Worm (Caenorhabditis elegans): ENCODE measurements around the gene F15B9.10.

Gene F15B9.10

DNA sequence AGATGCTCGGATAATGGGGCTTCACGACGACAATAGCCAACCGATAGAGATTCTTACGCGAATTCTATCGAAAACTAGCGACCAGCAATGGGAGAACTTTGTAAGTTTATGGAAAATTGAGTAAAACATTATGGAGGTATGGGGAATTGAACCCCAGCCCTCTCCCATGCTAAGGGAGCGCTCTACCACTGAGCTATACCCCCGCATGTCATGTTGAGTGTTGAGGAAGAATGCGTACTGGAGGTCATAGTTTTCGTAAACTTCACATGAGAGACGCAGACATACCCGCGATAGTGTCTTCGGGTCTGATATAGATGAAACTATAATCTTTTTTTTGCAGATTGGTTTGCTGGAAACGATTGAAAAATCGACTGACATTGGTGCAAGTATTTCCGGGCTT lies 5.3 kb downstream of the F15B9.10 start (continued):
- TF ChIP-seq dve-1 (tag; optimal IDR thresholded peaks at IDR 0.05) (peak; percentile 76), lin-11 (tag; optimal IDR thresholded peaks at IDR 0.05) (peak; percentile 74), ahr-1 (tag; optimal IDR thresholded peaks at IDR 0.05) (peak; percentile 55), unc-86 (tag; optimal IDR thresholded peaks at IDR 0.05) (peak; percentile 85), hlh-8 (tag; optimal IDR thresholded peaks at IDR 0.05) (peak; percentile 75), hlh-6 (tag; optimal IDR thresholded peaks at IDR 0.05) (peak; percentile 82), ttx-3 (tag; optimal IDR thresholded peaks at IDR 0.05) (peak; percentile 74), mec-3 (tag; optimal IDR thresholded peaks at IDR 0.05; ENCODE audit: borderline replicate concordance) (no peak), ceh-30 (tag; optimal IDR thresholded peaks at IDR 0.05) (no peak), K09A11.1 (tag; optimal IDR thresholded peaks at IDR 0.05; ENCODE audit: insufficient read depth) (peak; percentile 68), pqm-1 (tag; optimal IDR thresholded peaks at IDR 0.05) (peak; percentile 62), unc-3 (GFP tag; conservative IDR thresholded peaks at IDR 0.05) (peak; percentile 81), unc-3 (tag; optimal IDR thresholded peaks at IDR 0.05) (peak; percentile 69), dmd-4 (tag; optimal IDR thresholded peaks at IDR 0.05; ENCODE audit: borderline replicate concordance) (peak; percentile 82), tbx-7 (tag; optimal IDR thresholded peaks at IDR 0.05) (peak; percentile 1), ceh-2 (tag; optimal IDR thresholded peaks at IDR 0.05) (peak; percentile 73)

DNA sequence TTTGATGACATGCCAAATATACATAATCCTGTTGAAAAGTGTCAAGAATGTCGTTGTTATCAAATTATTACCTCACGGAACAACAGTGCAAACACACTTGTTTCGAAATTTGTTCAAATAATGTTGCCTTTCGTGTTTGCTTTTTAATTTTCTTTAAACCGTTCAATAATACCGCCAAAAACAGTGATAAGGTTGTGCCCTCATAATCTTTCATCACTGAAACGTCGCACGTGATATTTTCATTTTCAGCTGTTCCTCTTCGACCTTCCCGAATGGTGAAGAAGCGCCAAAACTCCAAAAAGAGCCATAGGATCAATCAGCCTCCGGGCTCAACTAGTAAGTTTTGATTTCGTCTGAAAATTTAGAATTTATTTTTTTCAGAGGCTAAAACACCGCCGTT lies 6.7 kb downstream of the F15B9.10 start, which contains the start of gene inft-2:
Gene inft-2, plus strand, starts transcription at position 248 of the 400 bp plus-strand sequence.
- no peak for TF ChIP-seq ceh-31 (tag; optimal IDR thresholded peaks at IDR 0.05)
- TF ChIP-seq ztf-16 (tag; optimal IDR thresholded peaks at IDR 0.05) = no peak
- no peak for TF ChIP-seq hlh-8 (tag; optimal IDR thresholded peaks at IDR 0.05)
- TF ChIP-seq pax-1 (tag; optimal IDR thresholded peaks at IDR 0.05) = no peak
- no peak for TF ChIP-seq dve-1 (tag; optimal IDR thresholded peaks at IDR 0.05)
- no peak for TF ChIP-seq ceh-45 (GFP tag; IDR thresholded peaks at IDR 0.05)
- TF ChIP-seq sox-4 (tag; optimal IDR thresholded peaks at IDR 0.05) = no peak
- TF ChIP-seq ahr-1 (tag; optimal IDR thresholded peaks at IDR 0.05) = no peak
- TF ChIP-seq C38D4.7 (GFP tag; optimal IDR thresholded peaks at IDR 0.05) = no peak
- TF ChIP-seq ref-2 (tag; optimal IDR thresholded peaks at IDR 0.05) = no peak
- TF ChIP-seq mec-3 (tag; optimal IDR thresholded peaks at IDR 0.05; ENCODE audit: borderline replicate concordance) = no peak

DNA sequence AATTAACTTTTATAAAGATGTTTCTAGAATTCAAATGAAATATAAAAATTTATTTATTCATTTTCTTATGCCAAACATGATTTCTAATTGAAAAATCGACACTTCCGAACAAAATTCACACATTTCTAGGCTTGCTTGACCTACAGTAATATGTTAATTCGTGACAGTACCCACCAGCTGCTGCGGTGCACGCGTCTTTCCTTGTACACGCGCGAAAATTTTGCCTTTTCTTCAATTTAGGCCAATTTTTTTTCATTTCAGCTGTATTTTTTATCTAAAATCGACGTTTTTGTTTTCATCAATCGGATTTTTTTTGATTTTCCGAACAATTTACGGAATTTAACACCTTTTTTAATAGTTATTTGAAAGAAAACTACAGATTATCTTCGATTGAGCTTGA lies 8.7 kb downstream of the F15B9.10 start:
- no peak for TF ChIP-seq K09A11.1 (tag; optimal IDR thresholded peaks at IDR 0.05; ENCODE audit: insufficient read depth)
- no peak for TF ChIP-seq ceh-18 (tag; optimal IDR thresholded peaks at IDR 0.05)
- TF ChIP-seq sox-2 (GFP tag; IDR thresholded peaks at IDR 0.05) = no peak
- no peak for TF ChIP-seq sox-4 (tag; optimal IDR thresholded peaks at IDR 0.05)
- no peak for TF ChIP-seq ttx-3 (tag; optimal IDR thresholded peaks at IDR 0.05)
- no peak for TF ChIP-seq elt-4 (tag; optimal IDR thresholded peaks at IDR 0.05)
- TF ChIP-seq unc-86 (tag; optimal IDR thresholded peaks at IDR 0.05) = no peak
- TF ChIP-seq hlh-8 (tag; optimal IDR thresholded peaks at IDR 0.05) = no peak
- no peak for TF ChIP-seq nfya-1 (tag; optimal IDR thresholded peaks at IDR 0.05)
- TF ChIP-seq lin-11 (tag; optimal IDR thresholded peaks at IDR 0.05) = no peak
- no peak for TF ChIP-seq ceh-48 (tag; optimal IDR thresholded peaks at IDR 0.05)
- no peak for TF ChIP-seq pax-1 (tag; optimal IDR thresholded peaks at IDR 0.05)
- no peak for TF ChIP-seq sdc-2 (tag; optimal IDR thresholded peaks at IDR 0.05)
- TF ChIP-seq pqm-1 (tag; optimal IDR thresholded peaks at IDR 0.05) = no peak
- no peak for TF ChIP-seq fkh-10 (GFP tag; optimal IDR thresholded peaks at IDR 0.05)

DNA sequence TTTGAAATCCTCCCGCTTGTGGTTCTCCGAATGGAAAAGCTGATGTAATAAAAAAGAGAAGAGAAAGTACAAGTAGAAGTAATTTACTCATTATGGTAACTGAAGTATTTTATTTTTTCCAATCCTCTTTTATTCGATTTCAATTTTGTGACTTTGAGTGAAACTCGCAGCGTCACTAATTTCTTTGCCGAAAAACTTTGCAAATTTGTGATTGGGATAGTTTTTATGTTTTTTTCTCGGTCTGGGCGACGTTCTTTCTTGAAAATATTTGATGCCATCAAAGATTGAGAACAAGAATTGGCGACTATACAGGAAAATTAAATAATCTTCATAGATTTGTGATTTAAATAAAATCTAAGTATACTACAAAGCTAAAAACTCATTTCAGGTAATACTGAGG lies 9.2 kb downstream of the F15B9.10 start, which contains the start of gene far-4:
Gene far-4, minus strand, starts transcription at position 101 of the 400 bp plus-strand sequence.
- TF ChIP-seq ceh-30 (tag; optimal IDR thresholded peaks at IDR 0.05) (no peak), dmd-4 (tag; optimal IDR thresholded peaks at IDR 0.05; ENCODE audit: borderline replicate concordance) (no peak), sox-4 (tag; optimal IDR thresholded peaks at IDR 0.05) (no peak), lin-11 (tag; optimal IDR thresholded peaks at IDR 0.05) (no peak), rnt-1 (tag; optimal IDR thresholded peaks at IDR 0.05) (no peak), ceh-31 (tag; optimal IDR thresholded peaks at IDR 0.05) (no peak), sox-2 (GFP tag; IDR thresholded peaks at IDR 0.05) (no peak), nfya-1 (tag; optimal IDR thresholded peaks at IDR 0.05) (no peak), C38D4.7 (GFP tag; optimal IDR thresholded peaks at IDR 0.05) (no peak), ref-2 (tag; optimal IDR thresholded peaks at IDR 0.05) (no peak), che-1 (tag; optimal IDR thresholded peaks at IDR 0.05) (no peak), pqm-1 (tag; optimal IDR thresholded peaks at IDR 0.05) (no peak), ceh-9 (tag; optimal IDR thresholded peaks at IDR 0.05) (no peak), elt-4 (tag; optimal IDR thresholded peaks at IDR 0.05) (no peak), syd-9 (tag; optimal IDR thresholded peaks at IDR 0.05) (no peak), madf-2 (tag; optimal IDR thresholded peaks at IDR 0.05) (no peak), hlh-15 (tag; optimal IDR thresholded peaks at IDR 0.05) (no peak), lim-6 (tag; optimal IDR thresholded peaks at IDR 0.05) (no peak), unc-3 (GFP tag; conservative IDR thresholded peaks at IDR 0.05) (no peak), unc-3 (tag; optimal IDR thresholded peaks at IDR 0.05) (no peak)
